Fruit fly (Drosophila melanogaster) whole organism, embryonic: ENCODE data around the gene CG31798.

ENCODE experiments used
- CG11560 ChIP-seq: fragments of 200-800 bp; sonication (Bioruptor generic); IDR thresholded peaks from 3 replicates; pipeline ENCODE4 v1.3.6; 2022; ENCODE audit warnings: missing biosample characterization, missing genetic modification characterization
- CG1233 ChIP-seq: fragments of 200-800 bp; sonication (Bioruptor generic); optimal IDR thresholded peaks from 4 replicates; lab custom pipeline; 2018; ENCODE audit warnings: missing biosample characterization, mild to moderate bottlenecking, missing genetic modification characterization
- CG12942 ChIP-seq: fragments of 200-800 bp; sonication (Bioruptor generic); optimal IDR thresholded peaks from 3 replicates; lab custom pipeline; 2016; ENCODE audit warnings: missing biosample characterization, missing genetic modification characterization
- CG13296 ChIP-seq: fragments of 200-800 bp; sonication (Bioruptor generic); optimal IDR thresholded peaks from 3 replicates; lab custom pipeline; 2018; ENCODE audit warnings: missing biosample characterization, mild to moderate bottlenecking, missing genetic modification characterization
- CG13624 ChIP-seq: fragments of 200-800 bp; sonication (Bioruptor generic); optimal IDR thresholded peaks from 2 replicates; lab custom pipeline; 2016; ENCODE audit warnings: missing biosample characterization, missing genetic modification characterization
- CG14667 ChIP-seq: fragments of 200-800 bp; sonication (Bioruptor generic); IDR thresholded peaks from 2 replicates; pipeline ENCODE4 v1.3.6; 2022; ENCODE audit warnings: missing biosample characterization, missing genetic modification characterization
- CG15696 ChIP-seq: fragments of 200-800 bp; sonication (Bioruptor generic); optimal IDR thresholded peaks from 2 replicates; lab custom pipeline; 2019; ENCODE audit warnings: missing biosample characterization, mild to moderate bottlenecking, missing genetic modification characterization, moderate library complexity
- CG1603 ChIP-seq: fragments of 200-800 bp; sonication (Bioruptor generic); optimal IDR thresholded peaks from 2 replicates; lab custom pipeline; 2019; ENCODE audit warnings: missing biosample characterization, mild to moderate bottlenecking, missing genetic modification characterization, moderate library complexity
- CG17361 ChIP-seq: fragments of 200-800 bp; sonication (Bioruptor generic); IDR thresholded peaks from 3 replicates; pipeline ENCODE4 v1.3.6; 2022; ENCODE audit warnings: missing biosample characterization, missing genetic modification characterization
- CG2202 ChIP-seq: fragments of 200-800 bp; sonication (Bioruptor generic); optimal IDR thresholded peaks from 2 replicates; lab custom pipeline; 2018; ENCODE audit warnings: missing biosample characterization, mild to moderate bottlenecking, missing genetic modification characterization
- CG2712 ChIP-seq: fragments of 200-800 bp; optimal IDR thresholded peaks from 3 replicates; lab custom pipeline; 2019; ENCODE audit warnings: missing biosample characterization, mild to moderate bottlenecking, missing genetic modification characterization, moderate library complexity
- CG30403 ChIP-seq: fragments of 200-800 bp; sonication (Bioruptor generic); optimal IDR thresholded peaks from 3 replicates; lab custom pipeline; 2016; ENCODE audit warnings: missing biosample characterization, missing genetic modification characterization
- CG32532 ChIP-seq: fragments of 200-800 bp; sonication (Bioruptor generic); IDR thresholded peaks from 2 replicates; pipeline ENCODE4 v1.3.6; 2022; ENCODE audit warnings: missing biosample characterization, missing genetic modification characterization
- CG7357 ChIP-seq: fragments of 200-800 bp; sonication (Bioruptor generic); IDR thresholded peaks from 3 replicates; pipeline ENCODE4 v1.3.6; 2022; ENCODE audit warnings: missing biosample characterization, missing genetic modification characterization
- CG8388 ChIP-seq: fragments of 200-800 bp; sonication (Bioruptor generic); optimal IDR thresholded peaks from 2 replicates; lab custom pipeline; 2019; ENCODE audit warnings: missing biosample characterization, mild to moderate bottlenecking, missing genetic modification characterization, moderate library complexity
- Dad ChIP-seq: fragments of 200-800 bp; sonication (Bioruptor generic); optimal IDR thresholded peaks from 3 replicates; lab custom pipeline; 2016; ENCODE audit warnings: missing biosample characterization, missing genetic modification characterization
- Deaf1 ChIP-seq: fragments of 200-800 bp; optimal IDR thresholded peaks from 3 replicates; lab custom pipeline; 2019; ENCODE audit warnings: missing biosample characterization, mild to moderate bottlenecking, missing genetic modification characterization, moderate library complexity
- Drgx ChIP-seq: fragments of 200-800 bp; sonication (Bioruptor generic); IDR thresholded peaks from 2 replicates; pipeline ENCODE4 v1.3.6; 2022; ENCODE audit warnings: missing biosample characterization, missing genetic modification characterization
- Fer2 ChIP-seq: fragments of 200-800 bp; sonication (Bioruptor generic); optimal IDR thresholded peaks from 2 replicates; lab custom pipeline; 2018; ENCODE audit warnings: missing biosample characterization, mild to moderate bottlenecking, missing genetic modification characterization, moderate library complexity
- Hey ChIP-seq: fragments of 200-800 bp; sonication (Bioruptor generic); optimal IDR thresholded peaks from 3 replicates; lab custom pipeline; 2018; ENCODE audit warnings: missing biosample characterization, mild to moderate bottlenecking, missing genetic modification characterization
- Hr39 ChIP-seq: fragments of >200 bp; optimal IDR thresholded peaks from 2 replicates; lab custom pipeline; 2017
- Jarid2 ChIP-seq: fragments of 200-800 bp; sonication (Bioruptor generic); optimal IDR thresholded peaks from 3 replicates; lab custom pipeline; 2017; ENCODE audit warnings: mild to moderate bottlenecking, missing biosample characterization, missing genetic modification reagents, missing genetic modification characterization
- NC2α ChIP-seq: fragments of 200-800 bp; sonication (Bioruptor generic); optimal IDR thresholded peaks from 2 replicates; lab custom pipeline; 2016; ENCODE audit warnings: missing biosample characterization, missing genetic modification characterization
- NFAT ChIP-seq: fragments of 200-800 bp; sonication (Bioruptor generic); IDR thresholded peaks from 2 replicates; pipeline ENCODE4 v1.3.6; 2022; ENCODE audit warnings: missing biosample characterization, missing genetic modification characterization
- Nf-YA ChIP-seq: fragments of 200-800 bp; sonication (Bioruptor generic); IDR thresholded peaks from 2 replicates; pipeline ENCODE4 v1.3.6; 2022; ENCODE audit warnings: missing biosample characterization, missing genetic modification characterization
- Nf-YC ChIP-seq: fragments of 200-800 bp; optimal IDR thresholded peaks from 3 replicates; lab custom pipeline; 2019; ENCODE audit warnings: missing biosample characterization, mild to moderate bottlenecking, missing genetic modification characterization, moderate library complexity
- Scr ChIP-seq: fragments of 200-800 bp; sonication (Bioruptor generic); IDR thresholded peaks from 2 replicates; pipeline ENCODE4 v1.3.6; 2022; ENCODE audit warnings: missing biosample characterization, missing genetic modification characterization; ENCODE audit not compliant: partially characterized antibody
- Side ChIP-seq: fragments of 200-800 bp; sonication (Bioruptor generic); optimal IDR thresholded peaks from 2 replicates; lab custom pipeline; 2016; ENCODE audit warnings: missing biosample characterization, missing genetic modification characterization
- Six4 ChIP-seq: fragments of 200-800 bp; sonication (Bioruptor generic); optimal IDR thresholded peaks from 2 replicates; lab custom pipeline; 2016; ENCODE audit warnings: missing biosample characterization, missing genetic modification characterization
- Trl ChIP-seq, 3 experiments: fragments of >200 bp in 2 of 3; fragments of 200-800 bp in 1 of 3; sonication (Bioruptor generic) in 1 of 3; optimal IDR thresholded peaks; 2 replicates in 1 of 3; 3 replicates in 2 of 3; lab custom pipeline; 2016 to 2017; ENCODE audit warnings: missing biosample characterization in 1 of 3, missing genetic modification characterization in 1 of 3
- ato ChIP-seq: fragments of 200-800 bp; sonication (Bioruptor generic); IDR thresholded peaks from 2 replicates; pipeline ENCODE4 v1.3.6; 2022; ENCODE audit warnings: missing biosample characterization, missing genetic modification characterization; ENCODE audit not compliant: partially characterized antibody
- bigmax ChIP-seq: fragments of 200-800 bp; sonication (Bioruptor generic); optimal IDR thresholded peaks from 2 replicates; lab custom pipeline; 2018; ENCODE audit warnings: missing biosample characterization, mild to moderate bottlenecking, missing genetic modification characterization
- corto ChIP-seq: fragments of 200-800 bp; sonication (Bioruptor generic); optimal IDR thresholded peaks from 2 replicates; lab custom pipeline; 2016; ENCODE audit warnings: missing biosample characterization, mild to moderate bottlenecking, missing genetic modification characterization, moderate library complexity
- crp ChIP-seq, 2 experiments: fragments of 200-800 bp; sonication (Bioruptor generic); optimal IDR thresholded peaks; 2 replicates in 1 of 2; 3 replicates in 1 of 2; lab custom pipeline; 2017; ENCODE audit warnings: missing biosample characterization in 2 of 2, missing genetic modification characterization in 2 of 2, mild to moderate bottlenecking in 1 of 2, moderate library complexity in 1 of 2
- esg ChIP-seq: fragments of 200-800 bp; sonication (Bioruptor generic); conservative IDR thresholded peaks from 2 replicates; pipeline ENCODE4 v1.3.6; 2022; ENCODE audit warnings: missing biosample characterization, missing genetic modification characterization
- fd96Cb ChIP-seq: fragments of 200-800 bp; sonication (Bioruptor generic); optimal IDR thresholded peaks from 2 replicates; lab custom pipeline; 2018; ENCODE audit warnings: missing biosample characterization, mild to moderate bottlenecking, missing genetic modification characterization, moderate library complexity
- fru ChIP-seq: fragments of >200 bp; optimal IDR thresholded peaks from 2 replicates; lab custom pipeline; 2017
- gt ChIP-seq: fragments of 200-800 bp; sonication (Bioruptor generic); IDR thresholded peaks from 2 replicates; pipeline ENCODE4 v1.3.6; 2022; ENCODE audit warnings: missing biosample characterization, missing genetic modification characterization
- hbn ChIP-seq: fragments of 200-800 bp; sonication (Bioruptor generic); IDR thresholded peaks from 2 replicates; pipeline ENCODE4 v1.3.6; 2022; ENCODE audit warnings: missing biosample characterization, missing genetic modification characterization; ENCODE audit not compliant: partially characterized antibody
- klu ChIP-seq: fragments of 200-800 bp; sonication (Bioruptor generic); IDR thresholded peaks from 2 replicates; pipeline ENCODE4 v1.3.6; 2022; ENCODE audit warnings: missing biosample characterization, missing genetic modification characterization
- lilli ChIP-seq: fragments of 200-800 bp; sonication (Bioruptor generic); optimal IDR thresholded peaks from 3 replicates; lab custom pipeline; 2016; ENCODE audit warnings: missing biosample characterization, missing genetic modification characterization
- mam ChIP-seq: fragments of 200-800 bp; sonication (Bioruptor generic); optimal IDR thresholded peaks from 3 replicates; lab custom pipeline; 2016; ENCODE audit warnings: missing biosample characterization, missing genetic modification characterization
- nerfin-2 ChIP-seq: fragments of 200-800 bp; sonication (Bioruptor generic); IDR thresholded peaks from 2 replicates; pipeline ENCODE4 v1.3.6; 2022; ENCODE audit warnings: missing biosample characterization, missing genetic modification characterization; ENCODE audit not compliant: partially characterized antibody
- oc ChIP-seq: fragments of 200-800 bp; sonication (Bioruptor generic); optimal IDR thresholded peaks from 2 replicates; lab custom pipeline; 2018; ENCODE audit warnings: missing biosample characterization, mild to moderate bottlenecking, missing genetic modification characterization, moderate library complexity
- onecut ChIP-seq: fragments of 200-800 bp; sonication (Bioruptor generic); IDR thresholded peaks from 2 replicates; pipeline ENCODE4 v1.3.6; 2022; ENCODE audit warnings: missing biosample characterization, missing genetic modification characterization
- salm ChIP-seq: fragments of 200-800 bp; sonication (Bioruptor generic); optimal IDR thresholded peaks from 2 replicates; lab custom pipeline; 2018; ENCODE audit warnings: missing biosample characterization, mild to moderate bottlenecking, missing genetic modification characterization
- schlank ChIP-seq: fragments of 200-800 bp; sonication (Bioruptor generic); optimal IDR thresholded peaks from 2 replicates; lab custom pipeline; 2018; ENCODE audit warnings: missing biosample characterization, mild to moderate bottlenecking, missing genetic modification characterization
- sug ChIP-seq: fragments of 200-800 bp; optimal IDR thresholded peaks from 2 replicates; lab custom pipeline; 2019; ENCODE audit warnings: missing biosample characterization, mild to moderate bottlenecking, missing genetic modification characterization, moderate library complexity
- tgo ChIP-seq: fragments of 200-800 bp; sonication (Bioruptor generic); IDR thresholded peaks from 3 replicates; pipeline ENCODE4 v1.3.6; 2022; ENCODE audit warnings: missing biosample characterization, missing genetic modification characterization
- vvl ChIP-seq: fragments of 200-800 bp; sonication (Bioruptor generic); IDR thresholded peaks from 2 replicates; pipeline ENCODE4 v1.3.6; 2022; ENCODE audit warnings: missing biosample characterization, missing genetic modification characterization

CG31798 gene

dm6 chr2L:19439598-19440230 lies 45.8 kb downstream of the CG31798 start (continued):
- TF ChIP-seq Side (GFP tag; lab: Kevin White, UChicago) (peak; percentile 64), salm (tag; lab: Kevin White, UChicago) (peak; percentile 68), CG1603 (peak; percentile 92), gt (peak; percentile 43; the same call in 1 of the 2 replicates), CG13296 (GFP tag; lab: Kevin White, UChicago) (peak; percentile 56), CG2202 (tag; lab: Kevin White, UChicago) (peak; percentile 15), Jarid2 (peak; percentile 26), nerfin-2 (no peak), schlank (tag; lab: Kevin White, UChicago) (peak; percentile 84), CG11560 (tag; lab: Robert Waterston, UW) (no peak; the same call in 2 of the 3 replicates), klu (GFP tag; lab: Robert Waterston, UW) (peak; percentile 32; the same call in 1 of the 2 replicates), CG13624 (GFP tag; lab: Kevin White, UChicago) (peak; percentile 80), Nf-YC (peak; percentile 8), CG15696 (tag; lab: Kevin White, UChicago) (peak; percentile 9), esg (GFP tag; lab: Robert Waterston, UW) (peak; percentile 83), Deaf1 (tag; lab: Kevin White, UChicago) (peak; percentile 75), hbn (no peak), fd96Cb (tag; lab: Kevin White, UChicago) (peak; percentile 74), fru (no peak), crp (GFP tag; optimal IDR thresholded peaks at IDR 0.05; lab: Kevin White, UChicago) (peak in 1 of 2 experiments; percentile 60), Fer2 (tag; lab: Kevin White, UChicago) (no peak), Trl (optimal IDR thresholded peaks at IDR 0.05; lab: Kevin White, UChicago) (no peak), Trl (GFP tag; optimal IDR thresholded peaks at IDR 0.05; lab: Kevin White, UChicago) (peak; percentile 59), mam (peak; percentile 81), Nf-YA (GFP tag; lab: Robert Waterston, UW) (peak; percentile 91), onecut (peak; percentile 90), oc (tag; lab: Kevin White, UChicago) (peak; percentile 93), vvl (peak; percentile 85), Drgx (GFP tag; lab: Robert Waterston, UW) (peak; percentile 21; the same call in 1 of the 2 replicates), corto (no peak), sug (tag; lab: Kevin White, UChicago) (peak; percentile 35), tgo (peak; percentile 74), CG1233 (GFP tag; lab: Kevin White, UChicago) (peak; percentile 45), ato (no peak), CG8388 (peak; percentile 87), CG17361 (GFP tag; lab: Robert Waterston, UW) (peak; percentile 74), bigmax (GFP tag; lab: Kevin White, UChicago) (no peak), NC2α (GFP tag; lab: Kevin White, UChicago) (peak; percentile 91), NFAT (GFP tag; lab: Robert Waterston, UW) (peak; percentile 48; the same call in 1 of the 2 replicates), CG7357 (GFP tag; lab: Robert Waterston, UW) (peak; percentile 45; the same call in 1 of the 3 replicates), Dad (GFP tag; lab: Kevin White, UChicago) (peak; percentile 51), Hey (tag; lab: Kevin White, UChicago) (no peak), Scr (0 out of 2 replicates have a peak, but pooled peaks have one; percentile 24), Hr39 (lab: Kevin White, UChicago) (no peak), CG2712 (peak; percentile 75), CG30403 (peak; percentile 91), lilli (GFP tag; lab: Kevin White, UChicago) (peak; percentile 94), CG12942 (peak; percentile 59), Six4 (GFP tag; lab: Kevin White, UChicago) (peak; percentile 64), CG32532 (GFP tag; lab: Robert Waterston, UW) (peak; percentile 70), CG14667 (GFP tag; lab: Robert Waterston, UW) (peak; percentile 61)
